Worm (Caenorhabditis elegans) whole organism, L2 larva: Measurements from ENCODE around the gene alh-2.
"Not testable (repeated sequence)": the region's sequence is repeated elsewhere in the genome, so short reads cannot be mapped to it uniquely, and the experiment has no call there.

Experiments
- F13H6.1 ChIP-seq: sonication (generic microtip); optimal IDR thresholded peaks from 2 replicates; lab custom pipeline; 2016; ENCODE audit warnings: missing genetic modification characterization, missing compliant biosample characterization
- blmp-1 ChIP-seq: sonication (generic microtip); optimal IDR thresholded peaks from 2 replicates; lab custom pipeline; 2017; ENCODE audit warnings: missing genetic modification characterization, mild to moderate bottlenecking, missing compliant biosample characterization, antibody characterized with exemption, moderate library complexity; ENCODE audit not compliant: insufficient read depth
- ceh-82 ChIP-seq: fragments of 150-350 bp; optimal IDR thresholded peaks from 2 replicates; lab custom pipeline; 2014; ENCODE audit warnings: missing biosample characterization, missing genetic modification characterization
- crh-2 ChIP-seq: sonication (generic microtip); optimal IDR thresholded peaks from 2 replicates; lab custom pipeline; 2017; ENCODE audit warnings: missing biosample characterization, missing genetic modification characterization
- egl-27 ChIP-seq: sonication (generic microtip); optimal IDR thresholded peaks from 3 replicates; lab custom pipeline; 2017; ENCODE audit warnings: missing biosample characterization, missing genetic modification reagents, missing genetic modification characterization
- elt-1 ChIP-seq: fragments of 150-350 bp; optimal IDR thresholded peaks from 2 replicates; lab custom pipeline; 2014; ENCODE audit warnings: missing biosample characterization, missing genetic modification characterization
- fos-1 ChIP-seq: fragments of 150-350 bp; optimal IDR thresholded peaks from 2 replicates; lab custom pipeline; 2014; ENCODE audit warnings: missing biosample characterization, missing genetic modification characterization
- gmeb-1 ChIP-seq: fragments of 150-350 bp; optimal IDR thresholded peaks from 2 replicates; lab custom pipeline; 2014; ENCODE audit warnings: missing biosample characterization, missing genetic modification characterization
- lin-11 ChIP-seq: fragments of 150-350 bp; sonication (generic microtip); optimal IDR thresholded peaks from 2 replicates; lab custom pipeline; 2014; ENCODE audit warnings: missing biosample characterization, missing genetic modification characterization, inconsistent platforms, mixed read lengths
- mbf-1 ChIP-seq: sonication (generic microtip); optimal IDR thresholded peaks from 2 replicates; lab custom pipeline; 2017; ENCODE audit warnings: missing biosample characterization, missing genetic modification characterization
- mdl-1 ChIP-seq, 2 experiments: fragments of 150-350 bp in 1 of 2; sonication (generic microtip) in 1 of 2; optimal IDR thresholded peaks; 2 replicates each; lab custom pipeline; 2017; ENCODE audit warnings: missing biosample characterization in 2 of 2, missing genetic modification characterization in 2 of 2
- nhr-21 ChIP-seq: fragments of 150-350 bp; optimal IDR thresholded peaks from 2 replicates; lab custom pipeline; 2014; ENCODE audit warnings: missing biosample characterization, missing genetic modification characterization
- nhr-23 ChIP-seq: fragments of 150-350 bp; optimal IDR thresholded peaks from 2 replicates; lab custom pipeline; 2014; ENCODE audit warnings: missing biosample characterization, missing genetic modification reagents, missing genetic modification characterization
- nhr-6 ChIP-seq: fragments of 150-350 bp; optimal IDR thresholded peaks from 2 replicates; lab custom pipeline; 2014; ENCODE audit warnings: missing biosample characterization, missing genetic modification characterization
- peb-1 ChIP-seq: fragments of 150-350 bp; optimal IDR thresholded peaks from 2 replicates; lab custom pipeline; 2014; ENCODE audit warnings: missing biosample characterization, missing genetic modification characterization
- sem-4 ChIP-seq: fragments of 150-350 bp; optimal IDR thresholded peaks from 2 replicates; lab custom pipeline; 2014; ENCODE audit warnings: missing biosample characterization, missing genetic modification reagents, missing genetic modification characterization
- skn-1 ChIP-seq: sonication (generic microtip); optimal IDR thresholded peaks from 2 replicates; lab custom pipeline; 2017; ENCODE audit warnings: missing biosample characterization, missing genetic modification characterization
- sma-3 ChIP-seq: sonication (generic microtip); optimal IDR thresholded peaks from 2 replicates; lab custom pipeline; 2016; ENCODE audit warnings: missing genetic modification reagents, missing genetic modification characterization, missing compliant biosample characterization
- unc-39 ChIP-seq: fragments of 150-350 bp; optimal IDR thresholded peaks from 2 replicates; lab custom pipeline; 2014; ENCODE audit warnings: missing biosample characterization, missing genetic modification characterization
- unc-62 ChIP-seq: fragments of 150-350 bp; optimal IDR thresholded peaks from 2 replicates; lab custom pipeline; 2014; ENCODE audit warnings: missing biosample characterization, missing genetic modification reagents, missing genetic modification characterization
- zag-1 ChIP-seq: fragments of 150-350 bp; optimal IDR thresholded peaks from 2 replicates; lab custom pipeline; 2014; ENCODE audit warnings: missing biosample characterization, missing genetic modification characterization
- ztf-4 ChIP-seq: fragments of 150-350 bp; optimal IDR thresholded peaks from 2 replicates; lab custom pipeline; 2014; ENCODE audit warnings: missing biosample characterization, missing genetic modification characterization

The alh-2 gene

ce11 chrV:1682279-1682678 lies 38.3 kb downstream of the alh-2 start, which contains the start of gene srh-3:
TSS of gene srh-3 (plus strand) at chrV:1682579.
- TF ChIP-seq unc-39: no peak
- no peak for TF ChIP-seq skn-1 (tag; lab: Kevin White, UChicago)
- TF ChIP-seq egl-27 (tag; lab: Kevin White, UChicago): no peak
- no peak for TF ChIP-seq ztf-4 (tag; lab: Kevin White, UChicago)
- TF ChIP-seq zag-1 (tag; lab: Kevin White, UChicago): no peak
- no peak for TF ChIP-seq unc-62 (GFP tag; lab: Kevin White, UChicago)
- TF ChIP-seq ceh-82: no peak
- TF ChIP-seq mbf-1 (tag; lab: Kevin White, UChicago): no peak
- no peak for TF ChIP-seq nhr-23 (tag; lab: Kevin White, UChicago)
- no peak for TF ChIP-seq nhr-6 (tag; lab: Kevin White, UChicago)

- TF ChIP-seq blmp-1 (tag; lab: Kevin White, UChicago) (no peak), gmeb-1 (tag; lab: Kevin White, UChicago) (no peak), lin-11 (tag; lab: Kevin White, UChicago) (no peak), skn-1 (tag; lab: Kevin White, UChicago) (no peak), unc-39 (no peak), crh-2 (tag; lab: Kevin White, UChicago) (no peak), peb-1 (no peak), ztf-4 (tag; lab: Kevin White, UChicago) (no peak), elt-1 (no peak), fos-1 (tag; lab: Kevin White, UChicago) (no peak)
- TF ChIP-seq, all 48 proteins: peak for 0
These were observed 41.4 kb downstream of the alh-2 start, which contains the start of gene srh-5 for ce11 chrV:1685328-1685727. TSS of gene srh-5 (plus strand) at chrV:1685628.

ce11 chrV:1692494-1692893 lies 48.5 kb downstream of the alh-2 start, which contains the start of gene Y46H3C.5:
TSS of gene Y46H3C.5 (minus strand) at chrV:1692495.
- not testable (repeated sequence) for TF ChIP-seq F13H6.1 (tag; lab: Kevin White, UChicago); nhr-21; sem-4

- TF ChIP-seq sma-3 (GFP tag; lab: Kevin White, UChicago); mdl-1 (tag; optimal IDR thresholded peaks at IDR 0.05; lab: Kevin White, UChicago); egl-27 (tag; lab: Kevin White, UChicago): not testable (repeated sequence)
These were observed 49.9 kb downstream of the alh-2 start, which contains the start of gene Y46H3C.7 for ce11 chrV:1693876-1694275. TSS of gene Y46H3C.7 (minus strand) at chrV:1694022.
